Worm (Caenorhabditis elegans): ENCODE data around the gene gst-26.

Gene gst-26

DNA sequence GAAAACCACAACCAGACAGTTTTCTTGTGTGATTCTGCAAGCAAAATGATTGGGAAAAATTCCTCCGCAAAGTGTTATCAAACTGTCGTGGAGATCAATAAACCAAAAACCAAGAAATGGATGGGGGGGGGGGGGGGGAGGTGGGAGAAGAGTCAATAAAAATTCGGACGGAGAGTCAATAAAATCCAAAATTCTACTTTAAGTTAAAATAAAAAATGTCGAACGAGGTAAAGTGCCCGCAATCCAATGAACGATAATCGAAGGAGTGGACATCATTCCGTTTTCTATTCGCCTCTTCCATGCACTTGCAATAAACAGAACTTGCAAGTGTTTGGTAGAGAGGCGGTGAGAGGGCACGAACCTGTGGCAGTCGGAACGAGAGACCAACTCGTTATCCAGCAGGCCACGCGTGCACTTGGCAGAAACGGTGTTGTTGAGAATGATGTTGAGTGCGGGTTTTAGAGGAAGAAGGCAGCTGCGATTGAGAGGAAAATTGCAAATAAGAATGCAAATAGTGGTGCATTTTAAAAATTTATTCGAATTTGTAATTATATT is 1.4 kb upstream of the gst-26 start, which contains the start of gene gst-27:
TSS of gene gst-27 (minus strand) at position 51 of the 555 bp plus-strand sequence.
- TF ChIP-seq pqm-1 (tag; optimal IDR thresholded peaks at IDR 0.05) (peak; percentile 22), ctbp-1 (GFP tag; IDR thresholded peaks at IDR 0.05) (peak; percentile 85), daf-19 (GFP tag; conservative IDR thresholded peaks at IDR 0.05) (peak; percentile 80), nhr-111 (GFP tag; optimal IDR thresholded peaks at IDR 0.05) (peak; percentile 50), vab-7 (GFP tag; IDR thresholded peaks at IDR 0.05) (peak; percentile 95), lin-39 (tag; optimal IDR thresholded peaks at IDR 0.05) (no peak), nhr-237 (tag; optimal IDR thresholded peaks at IDR 0.05) (no peak), ama-1 (optimal IDR thresholded peaks at IDR 0.05) (no peak), T20F7.1 (GFP tag; optimal IDR thresholded peaks at IDR 0.05) (no peak), nhr-76 (tag; optimal IDR thresholded peaks at IDR 0.05) (no peak), ceh-28 (tag; optimal IDR thresholded peaks at IDR 0.05) (no peak), zfp-2 (tag; optimal IDR thresholded peaks at IDR 0.05) (peak; percentile 46), D1046.2 (GFP tag; IDR thresholded peaks at IDR 0.05) (0 out of 2 replicates have a peak, but pooled peaks have one; percentile 45), nhr-42 (GFP tag; IDR thresholded peaks at IDR 0.05) (peak; percentile 92), dmd-8 (GFP tag; IDR thresholded peaks at IDR 0.05) (peak; percentile 89), ces-1 (GFP tag; optimal IDR thresholded peaks at IDR 0.05) (no peak), unc-62 (GFP tag; optimal IDR thresholded peaks at IDR 0.05 in 1 of 2) (peak in 1 of 2 experiments; percentile 100), unc-62 (tag; optimal IDR thresholded peaks at IDR 0.05) (no peak), F44E2.7 (GFP tag; IDR thresholded peaks at IDR 0.05) (peak; percentile 60; the same call in 1 of the 2 replicates), Y48G9A.11 (GFP tag; IDR thresholded peaks at IDR 0.05) (peak; percentile 80), fos-1 (tag; optimal IDR thresholded peaks at IDR 0.05) (no peak), dmd-6 (GFP tag; IDR thresholded peaks at IDR 0.05) (peak; percentile 84), php-3 (GFP tag; IDR thresholded peaks at IDR 0.05) (peak; percentile 74), nhr-77 (tag; optimal IDR thresholded peaks at IDR 0.05) (peak; percentile 93), ceh-20 (GFP tag; IDR thresholded peaks at IDR 0.05) (peak; percentile 76), hlh-30 (tag; optimal IDR thresholded peaks at IDR 0.05; ENCODE audit: insufficient read depth) (peak; percentile 76), hmg-1.1 (GFP tag; IDR thresholded peaks at IDR 0.05) (peak; percentile 90), mep-1 (tag; optimal IDR thresholded peaks at IDR 0.05) (peak; percentile 92), duxl-1 (tag; optimal IDR thresholded peaks at IDR 0.05; ENCODE audit: poor library complexity) (peak; percentile 87), hlh-11 (tag; optimal IDR thresholded peaks at IDR 0.05) (peak; percentile 82), lin-13 (GFP tag; optimal IDR thresholded peaks at IDR 0.05) (peak; percentile 88), lir-3 (tag; optimal IDR thresholded peaks at IDR 0.05) (peak; percentile 81), ceh-82 (tag; optimal IDR thresholded peaks at IDR 0.05) (no peak), lin-15B (tag; optimal IDR thresholded peaks at IDR 0.05) (no peak), unc-39 (tag; optimal IDR thresholded peaks at IDR 0.05) (no peak), mxl-3 (GFP tag; optimal IDR thresholded peaks at IDR 0.05) (peak; percentile 81), lin-29 (GFP tag; IDR thresholded peaks at IDR 0.05) (peak; percentile 62; the same call in 1 of the 2 replicates), mdt-29 (GFP tag; IDR thresholded peaks at IDR 0.05) (peak; percentile 83), nhr-48 (tag; optimal IDR thresholded peaks at IDR 0.05) (peak; percentile 69), F49E8.2 (tag; optimal IDR thresholded peaks at IDR 0.05; ENCODE audit: borderline replicate concordance) (peak; percentile 72), nhr-11 (tag; optimal IDR thresholded peaks at IDR 0.05) (peak; percentile 64), pha-4 (GFP tag; IDR thresholded peaks at IDR 0.05) (peak; percentile 91), pha-4 (tag; optimal IDR thresholded peaks at IDR 0.05) (no peak), madf-5 (GFP tag; IDR thresholded peaks at IDR 0.05) (peak; percentile 43 to 93; a peak in 2 of 4 replicates), T26A8.4 (GFP tag; IDR thresholded peaks at IDR 0.05) (peak; percentile 85), ztf-7 (tag; optimal IDR thresholded peaks at IDR 0.05) (peak; percentile 69), rbr-2 (tag; optimal IDR thresholded peaks at IDR 0.05) (peak; percentile 77), lsy-2 (tag; optimal IDR thresholded peaks at IDR 0.05) (no peak), F26F4.8 (GFP tag; conservative IDR thresholded peaks at IDR 0.05) (peak; percentile 85), Y75B8A.6 (GFP tag; IDR thresholded peaks at IDR 0.05) (peak; percentile 83; the same call in 1 of the 2 replicates), unc-130 (GFP tag; optimal IDR thresholded peaks at IDR 0.05) (peak; percentile 64), dmd-9 (GFP tag; IDR thresholded peaks at IDR 0.05) (peak; percentile 78)
